Fruit fly (Drosophila melanogaster): ENCODE results near the gene CG34299.

CG34299 gene

DNA sequence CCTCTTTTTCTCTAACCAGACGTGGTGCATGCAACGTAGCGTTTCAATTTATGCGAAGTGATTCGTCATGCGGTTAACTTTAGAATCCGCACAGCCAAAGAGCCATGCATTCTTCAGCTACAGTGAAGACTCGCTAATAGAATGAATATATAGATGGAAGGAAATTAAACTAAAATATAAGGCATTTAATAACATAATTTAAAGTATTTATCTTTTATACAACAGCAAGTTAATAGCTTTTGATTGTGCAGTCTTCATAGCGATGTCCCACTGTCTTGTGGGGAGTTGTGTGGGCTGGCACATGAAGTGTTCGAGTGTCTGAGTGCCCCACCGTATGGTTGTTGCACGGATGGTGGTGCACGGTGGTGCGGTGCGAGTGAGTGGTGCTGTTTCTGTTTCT is 16.0 kb downstream of the CG34299 start (continued):
- TF ChIP-seq CG10431 (GFP tag; optimal IDR thresholded peaks at IDR 0.05), result peak; percentile 31
- peak; percentile 12 for TF ChIP-seq trem (tag; optimal IDR thresholded peaks at IDR 0.05)
- peak; percentile 98 for TF ChIP-seq Drgx (GFP tag; IDR thresholded peaks at IDR 0.05)
- no peak for TF ChIP-seq Spps (tag; optimal IDR thresholded peaks at IDR 0.05)
- peak; percentile 36 for TF ChIP-seq CG4820 (GFP tag; optimal IDR thresholded peaks at IDR 0.05)
- peak; percentile 62 for TF ChIP-seq onecut (GFP tag; IDR thresholded peaks at IDR 0.05)
- TF ChIP-seq CG14441 (GFP tag; IDR thresholded peaks at IDR 0.05), result peak; percentile 42
- no peak for TF ChIP-seq Mad (GFP tag; optimal IDR thresholded peaks at IDR 0.05)
- peak; percentile 43 for TF ChIP-seq twi (tag; optimal IDR thresholded peaks at IDR 0.05)
- TF ChIP-seq lbe (GFP tag; optimal IDR thresholded peaks at IDR 0.05), result peak; percentile 86
- no peak for TF ChIP-seq insv (GFP tag; optimal IDR thresholded peaks at IDR 0.05)
- peak; percentile 44 for TF ChIP-seq CG4424 (GFP tag; optimal IDR thresholded peaks at IDR 0.05)
- peak; percentile 49 for TF ChIP-seq ATbp (GFP tag; optimal IDR thresholded peaks at IDR 0.05)
- TF ChIP-seq croc (GFP tag; conservative IDR thresholded peaks at IDR 0.05), result peak; percentile 73
- peak; percentile 16 for TF ChIP-seq Jarid2 (GFP tag; optimal IDR thresholded peaks at IDR 0.05)
- TF ChIP-seq lola (GFP tag; optimal IDR thresholded peaks at IDR 0.05), result peak in 1 of 3 experiments; percentile 53
- peak; percentile 85 for TF ChIP-seq Med (GFP tag)
- TF ChIP-seq lab (GFP tag; optimal IDR thresholded peaks at IDR 0.05), result peak; percentile 28
- TF ChIP-seq dmrt99B (tag; optimal IDR thresholded peaks at IDR 0.05), result peak; percentile 71
- TF ChIP-seq ro (GFP tag; IDR thresholded peaks at IDR 0.05), result peak; percentile 45; the same call in 1 of the 2 replicates
- 0 out of 2 replicates have a peak, but pooled peaks have one; percentile 47 for TF ChIP-seq CG17612 (GFP tag; IDR thresholded peaks at IDR 0.05)
- peak; percentile 74 for TF ChIP-seq ken (GFP tag; IDR thresholded peaks at IDR 0.05)
- TF ChIP-seq E2f2 (GFP tag; IDR thresholded peaks at IDR 0.05), result peak; percentile 27; the same call in 1 of the 2 replicates
- TF ChIP-seq tap (tag; optimal IDR thresholded peaks at IDR 0.05), result peak; percentile 50
- TF ChIP-seq CG16815 (GFP tag; optimal IDR thresholded peaks at IDR 0.05), result peak; percentile 31
- no peak for TF ChIP-seq CG11696 (GFP tag; IDR thresholded peaks at IDR 0.05)
- no peak for TF ChIP-seq fu2 (GFP tag; optimal IDR thresholded peaks at IDR 0.05)
- TF ChIP-seq Nf-YA (GFP tag; IDR thresholded peaks at IDR 0.05), result peak; percentile 66
- peak; percentile 63 for TF ChIP-seq CG7839 (tag; optimal IDR thresholded peaks at IDR 0.05)
- no peak for TF ChIP-seq CG6813 (GFP tag; optimal IDR thresholded peaks at IDR 0.05)
- TF ChIP-seq Hr51 (GFP tag; optimal IDR thresholded peaks at IDR 0.05), result peak in 1 of 2 experiments; percentile 54
- TF ChIP-seq tin (GFP tag; optimal IDR thresholded peaks at IDR 0.05), result peak; percentile 29
- peak; percentile 61 for TF ChIP-seq CG6689 (GFP tag; IDR thresholded peaks at IDR 0.05)
- TF ChIP-seq NK7.1 (GFP tag; optimal IDR thresholded peaks at IDR 0.05), result no peak
- no peak for TF ChIP-seq gsb (GFP tag; IDR thresholded peaks at IDR 0.05)
- TF ChIP-seq trh (GFP tag; optimal IDR thresholded peaks at IDR 0.05), result no peak
- peak; percentile 20 for TF ChIP-seq CG9727 (GFP tag; optimal IDR thresholded peaks at IDR 0.05)
- TF ChIP-seq CG18476 (GFP tag; optimal IDR thresholded peaks at IDR 0.05), result no peak
- TF ChIP-seq ab (GFP tag; optimal IDR thresholded peaks at IDR 0.05), result peak; percentile 3
- peak; percentile 49 for TF ChIP-seq CG10959 (GFP tag; IDR thresholded peaks at IDR 0.05)
- peak; percentile 52 for TF ChIP-seq CG15269 (tag; optimal IDR thresholded peaks at IDR 0.05)
- TF ChIP-seq ash1 (GFP tag; optimal IDR thresholded peaks at IDR 0.05), result no peak
- peak; percentile 62 for TF ChIP-seq CG14667 (GFP tag; IDR thresholded peaks at IDR 0.05)
- no peak for TF ChIP-seq Scr (GFP tag; IDR thresholded peaks at IDR 0.05; ENCODE audit: partially characterized antibody)
- TF ChIP-seq Chrac-16 (GFP tag; optimal IDR thresholded peaks at IDR 0.05), result peak; percentile 41
- TF ChIP-seq disco-r (GFP tag; optimal IDR thresholded peaks at IDR 0.05), result no peak
- TF ChIP-seq stc (GFP tag; IDR thresholded peaks at IDR 0.05), result peak; percentile 60
- TF ChIP-seq Ssrp (tag; optimal IDR thresholded peaks at IDR 0.05), result peak; percentile 58
- peak; percentile 17 for TF ChIP-seq nerfin-1 (tag; optimal IDR thresholded peaks at IDR 0.05)
- peak; percentile 58 for TF ChIP-seq Gsc (GFP tag; IDR thresholded peaks at IDR 0.05)
- TF ChIP-seq CG8944 (GFP tag; optimal IDR thresholded peaks at IDR 0.05), result no peak

Data from whole organism, embryonic.